Worm (Caenorhabditis elegans) whole organism, young adult: ENCODE results near the gene srd-11.

Experiments used
- B0261.1 ChIP-seq: sonication (generic microtip); optimal IDR thresholded peaks from 2 replicates; lab custom pipeline; 2016; ENCODE audit warnings: mild to moderate bottlenecking, missing genetic modification characterization, moderate library complexity, missing compliant biosample characterization
- D2030.7 ChIP-seq: fragments of 200-800 bp; sonication (Bioruptor generic); IDR thresholded peaks from 2 replicates; pipeline ENCODE4 v1.3.6; 2022; ENCODE audit warnings: missing genetic modification reagents, missing genetic modification characterization, missing compliant biosample characterization
- F23B12.7 ChIP-seq: sonication (generic microtip); optimal IDR thresholded peaks from 2 replicates; lab custom pipeline; 2017; ENCODE audit warnings: missing genetic modification characterization, mild to moderate bottlenecking, missing compliant biosample characterization, antibody characterized with exemption, moderate library complexity; ENCODE audit not compliant: insufficient read depth
- F57C9.4 ChIP-seq: sonication (generic microtip); optimal IDR thresholded peaks from 2 replicates; lab custom pipeline; 2017; ENCODE audit warnings: mild to moderate bottlenecking, missing genetic modification characterization, missing compliant biosample characterization
- Y95B8A.8 ChIP-seq: fragments of 200-800 bp; sonication (Bioruptor generic); IDR thresholded peaks from 2 replicates; pipeline ENCODE4 v1.3.6; 2022; ENCODE audit warnings: missing genetic modification reagents, missing genetic modification characterization, missing compliant biosample characterization
- aptf-2 ChIP-seq: fragments of 200-800 bp; sonication (Bioruptor generic); conservative IDR thresholded peaks from 2 replicates; pipeline ENCODE4 v1.3.6; 2022; ENCODE audit warnings: missing genetic modification reagents, missing genetic modification characterization, missing compliant biosample characterization
- athp-1 ChIP-seq: sonication (generic microtip); optimal IDR thresholded peaks from 2 replicates; lab custom pipeline; 2017; ENCODE audit warnings: mild to moderate bottlenecking, missing genetic modification characterization, missing compliant biosample characterization
- attf-3 ChIP-seq: fragments of 200-800 bp; sonication (Bioruptor generic); conservative IDR thresholded peaks from 2 replicates; pipeline ENCODE4 v1.3.6; 2022; ENCODE audit warnings: missing genetic modification reagents, missing genetic modification characterization, missing compliant biosample characterization
- attf-6 ChIP-seq: fragments of 200-800 bp; sonication (Bioruptor generic); IDR thresholded peaks from 2 replicates; pipeline ENCODE4 v1.3.6; 2022; ENCODE audit warnings: missing genetic modification reagents, missing genetic modification characterization, missing compliant biosample characterization
- bed-2 ChIP-seq: fragments of 200-800 bp; sonication (Bioruptor generic); IDR thresholded peaks from 2 replicates; pipeline ENCODE4 v1.3.6; 2022; ENCODE audit warnings: missing genetic modification reagents, missing genetic modification characterization, missing compliant biosample characterization
- die-1 ChIP-seq: sonication (generic microtip); optimal IDR thresholded peaks from 2 replicates; lab custom pipeline; 2016; ENCODE audit warnings: missing genotype, mild to moderate bottlenecking, missing genetic modification characterization, missing compliant biosample characterization
- efl-1 ChIP-seq: fragments of 150-350 bp; optimal IDR thresholded peaks from 2 replicates; lab custom pipeline; 2014; ENCODE audit warnings: missing biosample characterization, missing genetic modification reagents, missing genetic modification characterization
- ets-4 ChIP-seq: fragments of 200-800 bp; sonication (Bioruptor generic); optimal IDR thresholded peaks from 2 replicates; lab custom pipeline; 2018; ENCODE audit warnings: mild to moderate bottlenecking, missing genetic modification characterization, missing compliant biosample characterization
- him-1 ChIP-seq: sonication (generic microtip); optimal IDR thresholded peaks from 2 replicates; lab custom pipeline; 2016; ENCODE audit warnings: missing genotype, missing genetic modification reagents, missing genetic modification characterization, missing compliant biosample characterization
- hmg-20 ChIP-seq: fragments of 200-800 bp; sonication (Bioruptor generic); IDR thresholded peaks from 2 replicates; pipeline ENCODE4 v1.3.6; 2022; ENCODE audit warnings: missing genetic modification reagents, missing genetic modification characterization, missing compliant biosample characterization
- lag-1 ChIP-seq: fragments of 200-800 bp; sonication (Bioruptor generic); IDR thresholded peaks from 2 replicates; pipeline ENCODE4 v1.3.6; 2022; ENCODE audit warnings: missing genetic modification reagents, missing genetic modification characterization, missing compliant biosample characterization
- lin-26 ChIP-seq: fragments of 200-800 bp; sonication (Bioruptor generic); IDR thresholded peaks from 2 replicates; pipeline ENCODE4 v1.3.6; 2022; ENCODE audit warnings: missing genetic modification reagents, missing genetic modification characterization, missing compliant biosample characterization
- lin-40 ChIP-seq: sonication (generic microtip); optimal IDR thresholded peaks from 2 replicates; lab custom pipeline; 2016; ENCODE audit warnings: missing genetic modification characterization, mild to moderate bottlenecking, missing compliant biosample characterization, missing genotype, missing genetic modification reagents
- lsl-1 ChIP-seq: fragments of 200-800 bp; sonication (Bioruptor generic); optimal IDR thresholded peaks from 2 replicates; lab custom pipeline; 2018; ENCODE audit warnings: mild to moderate bottlenecking, missing genetic modification characterization, moderate library complexity, missing compliant biosample characterization
- madf-10 ChIP-seq: sonication (generic microtip); optimal IDR thresholded peaks from 2 replicates; lab custom pipeline; 2016; ENCODE audit warnings: mild to moderate bottlenecking, missing genetic modification characterization, missing compliant biosample characterization
- madf-6 ChIP-seq: fragments of 200-800 bp; sonication (Bioruptor generic); IDR thresholded peaks from 2 replicates; pipeline ENCODE4 v1.3.6; 2022; ENCODE audit warnings: missing genetic modification reagents, missing genetic modification characterization, missing compliant biosample characterization
- madf-8 ChIP-seq: fragments of 200-800 bp; sonication (Bioruptor generic); conservative IDR thresholded peaks from 2 replicates; pipeline ENCODE4 v1.3.6; 2022; ENCODE audit warnings: missing genetic modification reagents, missing genetic modification characterization, missing compliant biosample characterization
- mcd-1 ChIP-seq: fragments of 200-800 bp; sonication (Bioruptor generic); IDR thresholded peaks from 2 replicates; pipeline ENCODE4 v1.3.6; 2022; ENCODE audit warnings: missing genetic modification reagents, missing genetic modification characterization, missing compliant biosample characterization
- mxl-1 ChIP-seq: sonication (generic microtip); optimal IDR thresholded peaks from 2 replicates; lab custom pipeline; 2016; ENCODE audit warnings: missing genetic modification characterization, missing compliant biosample characterization
- nhr-120 ChIP-seq: fragments of 200-800 bp; sonication (Bioruptor generic); IDR thresholded peaks from 2 replicates; pipeline ENCODE4 v1.3.6; 2022; ENCODE audit warnings: missing genetic modification characterization, missing compliant biosample characterization
- nhr-27 ChIP-seq: fragments of 200-800 bp; sonication (Bioruptor generic); optimal IDR thresholded peaks from 2 replicates; lab custom pipeline; 2018; ENCODE audit warnings: mild to moderate bottlenecking, missing genetic modification characterization, moderate library complexity, missing compliant biosample characterization
- nhr-90 ChIP-seq: sonication (generic microtip); optimal IDR thresholded peaks from 2 replicates; lab custom pipeline; 2016; ENCODE audit warnings: missing genotype, mild to moderate bottlenecking, missing genetic modification characterization, missing compliant biosample characterization
- snpc-1.3 ChIP-seq: sonication (generic microtip); optimal IDR thresholded peaks from 2 replicates; lab custom pipeline; 2017; ENCODE audit warnings: missing genetic modification characterization, mild to moderate bottlenecking, missing compliant biosample characterization, antibody characterized with exemption, moderate library complexity, missing genotype, missing genetic modification reagents; ENCODE audit not compliant: insufficient read depth
- snpc-3.4 ChIP-seq: sonication (generic microtip); optimal IDR thresholded peaks from 2 replicates; lab custom pipeline; 2017; ENCODE audit warnings: missing genetic modification characterization, mild to moderate bottlenecking, missing compliant biosample characterization, antibody characterized with exemption, moderate library complexity, missing genotype, missing genetic modification reagents
- snpc-4 ChIP-seq, 5 experiments: fragments of 150-350 bp in 1 of 5; sonication (generic microtip) in 4 of 5; optimal IDR thresholded peaks; 2 replicates each; lab custom pipeline; 2014 to 2018; ENCODE audit warnings: missing genetic modification characterization in 5 of 5, missing biosample characterization in 3 of 5, antibody characterized with exemption in 2 of 5, mild to moderate bottlenecking in 2 of 5, missing compliant biosample characterization in 2 of 5, missing genotype in 2 of 5, moderate library complexity in 2 of 5, missing genetic modification reagents in 1 of 5
- sptf-2 ChIP-seq: fragments of 200-800 bp; sonication (Bioruptor generic); optimal IDR thresholded peaks from 2 replicates; lab custom pipeline; 2018; ENCODE audit warnings: mild to moderate bottlenecking, missing genetic modification characterization, missing compliant biosample characterization
- unc-62 ChIP-seq: fragments of 150-350 bp; optimal IDR thresholded peaks from 2 replicates; lab custom pipeline; 2014; ENCODE audit warnings: missing biosample characterization, missing genetic modification reagents, missing genetic modification characterization
- xnd-1 ChIP-seq: sonication (generic microtip); optimal IDR thresholded peaks from 2 replicates; lab custom pipeline; 2016; ENCODE audit warnings: missing genotype, missing genetic modification reagents, missing genetic modification characterization, missing compliant biosample characterization

Gene srd-11

DNA sequence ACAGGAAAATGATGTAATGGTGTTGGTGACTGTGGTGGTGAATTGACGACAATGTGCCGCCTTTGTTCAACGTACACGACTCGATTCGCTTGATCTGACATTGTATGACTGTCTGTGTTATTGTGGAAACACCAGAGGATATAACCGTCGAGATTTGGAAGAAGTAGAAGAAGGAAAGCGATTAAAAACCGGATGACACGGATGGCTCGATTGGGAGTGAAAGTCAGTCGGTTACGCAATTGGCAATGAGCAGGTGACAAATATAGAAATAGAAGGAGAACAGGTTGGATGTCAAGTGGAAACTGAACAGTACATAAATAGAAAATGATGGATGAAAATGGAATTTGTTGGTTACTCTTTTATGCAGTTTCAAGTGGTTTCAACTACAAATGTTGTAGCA lies 18.8 kb downstream of the srd-11 start, which contains the start of gene rdy-2:
Gene rdy-2 (minus strand): TSS at position 101 of the 400 bp plus-strand sequence.
- no peak for TF ChIP-seq B0261.1

DNA sequence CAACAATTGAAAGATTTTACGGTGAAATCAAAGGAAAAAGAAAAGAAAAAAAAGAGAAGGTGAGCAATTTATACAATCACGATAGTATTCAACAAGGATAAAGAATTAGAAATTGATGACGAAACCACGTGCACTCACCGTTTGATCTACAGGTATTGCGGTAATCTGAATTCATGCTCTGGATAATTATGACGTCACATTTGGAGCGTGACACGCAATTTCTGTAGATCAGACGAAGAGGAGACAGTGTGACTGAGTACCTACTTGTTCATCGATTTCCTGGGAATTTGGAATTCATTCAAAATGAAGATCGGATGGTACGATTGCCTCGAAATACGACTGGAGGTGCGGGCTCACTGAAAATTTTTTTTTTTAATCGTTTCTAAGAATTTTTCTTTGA lies 21.3 kb downstream of the srd-11 start:
- TF ChIP-seq snpc-1.3 (tag; lab: Kevin White, UChicago) (no peak), madf-6 (GFP tag; lab: Robert Waterston, UW) (no peak), nhr-90 (tag; lab: Kevin White, UChicago) (no peak), lin-40 (tag; lab: Kevin White, UChicago) (no peak), F57C9.4 (tag; lab: Kevin White, UChicago) (no peak), lag-1 (no peak), sptf-2 (GFP tag; lab: Kevin White, UChicago) (no peak), madf-10 (no peak), unc-62 (GFP tag; lab: Kevin White, UChicago) (no peak), D2030.7 (no peak), hmg-20 (GFP tag; lab: Robert Waterston, UW) (no peak), lin-26 (GFP tag; lab: Robert Waterston, UW) (no peak)

DNA sequence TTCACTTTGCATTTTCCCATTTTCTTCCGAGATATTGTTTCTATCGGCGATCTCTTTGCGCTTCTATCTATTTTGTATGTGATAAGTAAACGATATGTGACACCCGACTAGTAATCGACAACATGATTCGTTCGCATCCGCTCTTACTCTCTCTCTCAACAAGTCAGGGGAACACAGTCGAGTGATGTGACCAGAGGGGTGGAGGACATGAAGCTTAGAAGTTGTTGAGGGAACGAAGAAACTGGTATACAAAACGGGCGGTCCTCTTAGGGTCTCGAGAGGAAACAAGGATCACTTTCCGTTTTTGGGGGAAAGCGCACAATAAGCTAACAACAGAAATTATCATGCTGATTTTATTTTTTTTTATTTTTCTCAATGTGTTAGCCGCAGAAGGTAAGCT lies 26.6 kb downstream of the srd-11 start, which contains the start of gene F53F4.4:
Gene F53F4.4 (plus strand): TSS at position 301 of the 400 bp plus-strand sequence.
- peak; percentile 47; the same call in 1 of the 2 replicates for TF ChIP-seq madf-6 (GFP tag; lab: Robert Waterston, UW)
- TF ChIP-seq Y95B8A.8 (GFP tag; lab: Robert Waterston, UW), result 0 out of 2 replicates have a peak, but pooled peaks have one; percentile 18
- no peak for TF ChIP-seq die-1 (tag; lab: Kevin White, UChicago)

DNA sequence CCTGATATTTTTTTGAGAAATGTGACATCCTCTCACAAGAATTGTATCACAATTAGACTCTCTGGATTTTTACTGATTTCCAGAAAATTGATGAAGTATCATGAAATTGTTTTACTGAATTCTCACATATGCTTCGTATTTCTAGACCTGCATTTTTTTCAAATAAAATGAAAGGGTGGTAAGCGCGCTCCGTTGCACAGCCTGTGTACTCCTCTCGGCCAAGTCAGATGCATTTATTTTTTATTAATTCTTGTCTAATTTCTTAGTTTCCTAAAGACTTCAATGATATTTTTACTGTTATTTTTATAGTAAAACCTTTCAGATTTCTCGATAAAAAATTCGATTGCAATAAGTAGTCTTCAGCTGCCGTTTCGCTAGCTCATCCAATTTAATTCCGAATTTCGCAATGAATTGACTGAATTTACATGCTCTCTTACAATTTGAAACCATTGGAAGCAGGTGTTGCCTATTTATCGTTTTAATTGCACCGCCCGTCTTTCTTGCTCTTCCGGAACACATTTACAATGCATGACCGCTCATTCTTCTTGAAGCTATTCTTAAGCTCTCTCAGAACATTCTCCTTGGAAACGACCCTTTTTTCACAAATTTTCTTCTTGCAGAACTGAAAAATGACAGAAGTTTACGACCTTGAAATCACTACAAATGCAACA lies 28.0 kb downstream of the srd-11 start, which contains the start of gene tbcb-1:
Gene tbcb-1 (plus strand): TSS at position 621 of the 671 bp plus-strand sequence.
- TF ChIP-seq mxl-1, result no peak
- peak; percentile 92 for TF ChIP-seq mcd-1 (GFP tag; lab: Robert Waterston, UW)
- TF ChIP-seq xnd-1, result peak; percentile 79
- no peak for TF ChIP-seq F23B12.7 (tag; lab: Kevin White, UChicago)
- TF ChIP-seq nhr-27, result no peak
- TF ChIP-seq snpc-4 (GFP tag; optimal IDR thresholded peaks at IDR 0.05; lab: Kevin White, UChicago), result no peak
- TF ChIP-seq snpc-4 (tag; optimal IDR thresholded peaks at IDR 0.05; lab: Kevin White, UChicago), result no peak
- TF ChIP-seq bed-2 (GFP tag; lab: Robert Waterston, UW), result no peak
- TF ChIP-seq him-1 (tag; lab: Kevin White, UChicago), result peak; percentile 36
- peak; percentile 0 for TF ChIP-seq snpc-3.4 (tag; lab: Kevin White, UChicago)
- no peak for TF ChIP-seq attf-6 (GFP tag; lab: Robert Waterston, UW)
- TF ChIP-seq aptf-2 (GFP tag; lab: Robert Waterston, UW), result no peak
- TF ChIP-seq athp-1 (tag; lab: Kevin White, UChicago), result no peak
- no peak for TF ChIP-seq efl-1 (GFP tag; lab: Kevin White, UChicago)
- peak; percentile 92 for TF ChIP-seq madf-6 (GFP tag; lab: Robert Waterston, UW)
- TF ChIP-seq nhr-120 (GFP tag; lab: Robert Waterston, UW), result no peak
- TF ChIP-seq madf-8 (GFP tag; lab: Robert Waterston, UW), result peak; percentile 90
- TF ChIP-seq lsl-1, result peak; percentile 32
- 0 out of 2 replicates have a peak, but pooled peaks have one; percentile 19 for TF ChIP-seq attf-3 (GFP tag; lab: Robert Waterston, UW)
- TF ChIP-seq ets-4 (GFP tag; lab: Kevin White, UChicago), result no peak
